Fruit fly (Drosophila melanogaster) Kc167 (cell line): ENCODE results near the gene Nup58.

Source experiments
- Myc ChIP-seq: fragments of >200 bp; optimal IDR thresholded peaks from 2 replicates; lab custom pipeline; 2017; ENCODE audit warnings: missing external identifiers
- h ChIP-seq: fragments of >200 bp; optimal IDR thresholded peaks from 3 replicates; lab custom pipeline; 2018; ENCODE audit warnings: missing external identifiers
- psq ChIP-seq: fragments of >200 bp; optimal IDR thresholded peaks from 2 replicates; lab custom pipeline; 2017; ENCODE audit warnings: missing external identifiers
- ttk ChIP-seq: sonication (Bioruptor generic); optimal IDR thresholded peaks from 2 replicates; lab custom pipeline; 2017; ENCODE audit warnings: missing external identifiers

DNA sequence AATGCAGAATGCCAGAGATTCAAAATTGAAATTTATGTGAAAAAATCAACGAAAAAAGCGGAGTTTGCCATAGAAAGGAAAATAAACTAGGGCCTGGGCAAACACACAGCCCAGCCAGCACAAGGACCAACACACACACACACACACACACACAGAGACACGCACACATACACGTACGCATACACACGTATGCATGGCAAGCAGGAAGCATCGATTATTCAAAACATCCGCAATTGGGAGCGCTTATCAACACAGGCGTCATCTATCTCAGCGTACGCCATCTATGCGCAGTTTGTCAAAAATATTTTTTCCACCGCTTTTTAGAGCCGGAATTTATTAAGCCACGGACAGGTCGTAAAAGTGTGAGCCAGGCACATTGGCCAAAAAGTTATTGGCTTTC lies 35.0 kb downstream of the Nup58 start:
- TF ChIP-seq ttk (lab: Kevin White, UChicago) (no peak), Myc (lab: Kevin White, UChicago) (no peak), psq (no peak), h (lab: Kevin White, UChicago) (no peak)
